Worm (Caenorhabditis elegans): ENCODE results near the gene K09F5.1.

- TF ChIP-seq T22C8.4 (GFP tag; IDR thresholded peaks at IDR 0.05) (no peak), klf-2 (GFP tag; conservative IDR thresholded peaks at IDR 0.05) (no peak), tab-1 (GFP tag; IDR thresholded peaks at IDR 0.05) (no peak), med-1 (GFP tag; optimal IDR thresholded peaks at IDR 0.05; ENCODE audit: insufficient read depth) (no peak), flt-1 (GFP tag; IDR thresholded peaks at IDR 0.05) (no peak), ztf-23 (GFP tag; IDR thresholded peaks at IDR 0.05) (no peak), ref-1 (GFP tag; conservative IDR thresholded peaks at IDR 0.05) (no peak), cog-1 (tag; optimal IDR thresholded peaks at IDR 0.05) (no peak)
These were observed 42.9 kb downstream of the K09F5.1 start, which contains the start of gene ZK154.4 for ce11 chrX:7782389-7782788.

Measured in whole organism, midembryonic.